Fruit fly (Drosophila melanogaster): ENCODE data around the gene Med.

Med gene

dm6 chr3R:31616001-31616400 lies 5.2 kb downstream of the Med start, which contains the start of the genes Mnat9 and CG1792 (continued):
- TF ChIP-seq Jarid2 (GFP tag; optimal IDR thresholded peaks at IDR 0.05) (peak; percentile 88), Drgx (GFP tag; IDR thresholded peaks at IDR 0.05) (peak; percentile 99), oc (tag; optimal IDR thresholded peaks at IDR 0.05) (peak; percentile 98), bcd (GFP tag; optimal IDR thresholded peaks at IDR 0.05) (peak; percentile 98), run (tag; optimal IDR thresholded peaks at IDR 0.05) (peak; percentile 91), Myb (GFP tag; optimal IDR thresholded peaks at IDR 0.05) (peak; percentile 91), eve (GFP tag; optimal IDR thresholded peaks at IDR 0.05) (no peak), CG17186 (GFP tag; optimal IDR thresholded peaks at IDR 0.05) (peak; percentile 92), CG16813 (GFP tag; IDR thresholded peaks at IDR 0.05; ENCODE audit: partially characterized antibody) (peak; percentile 44; the same call in 2 of the 3 replicates), CG12744 (GFP tag; optimal IDR thresholded peaks at IDR 0.05) (peak; percentile 98), CG2712 (tag; optimal IDR thresholded peaks at IDR 0.05) (peak; percentile 99), CG7786 (GFP tag; optimal IDR thresholded peaks at IDR 0.05) (peak; percentile 99), CG3407 (GFP tag; optimal IDR thresholded peaks at IDR 0.05) (peak; percentile 95), Dip3 (GFP tag; optimal IDR thresholded peaks at IDR 0.05) (peak; percentile 99), CG10959 (GFP tag; IDR thresholded peaks at IDR 0.05) (peak; percentile 97), NfI (GFP tag; optimal IDR thresholded peaks at IDR 0.05) (peak; percentile 99), sug (tag; optimal IDR thresholded peaks at IDR 0.05) (peak; percentile 94), Bdp1 (GFP tag; optimal IDR thresholded peaks at IDR 0.05) (peak; percentile 95), zen (tag; optimal IDR thresholded peaks at IDR 0.05) (peak; percentile 98), Antp (GFP tag; optimal IDR thresholded peaks at IDR 0.05) (peak; percentile 98), CG1603 (tag; optimal IDR thresholded peaks at IDR 0.05) (peak; percentile 99), Bteb2 (GFP tag; optimal IDR thresholded peaks at IDR 0.05) (peak; percentile 99), dysf (GFP tag; IDR thresholded peaks at IDR 0.05) (peak; percentile 99), Mad (GFP tag; optimal IDR thresholded peaks at IDR 0.05) (peak; percentile 96), gce (GFP tag; IDR thresholded peaks at IDR 0.05) (peak; percentile 99), CoRest (tag; optimal IDR thresholded peaks at IDR 0.05) (peak; percentile 98), CG8388 (GFP tag; optimal IDR thresholded peaks at IDR 0.05) (peak; percentile 96), CG8944 (GFP tag; optimal IDR thresholded peaks at IDR 0.05) (peak; percentile 99), al (GFP tag; IDR thresholded peaks at IDR 0.05) (peak; percentile 99), CG30020 (tag; optimal IDR thresholded peaks at IDR 0.05) (peak; percentile 85), fru (optimal IDR thresholded peaks at IDR 0.05) (no peak), pnt (GFP tag; optimal IDR thresholded peaks at IDR 0.05) (peak; percentile 99), Pdp1 (GFP tag; optimal IDR thresholded peaks at IDR 0.05) (peak; percentile 98), dimm (GFP tag; IDR thresholded peaks at IDR 0.05) (peak; percentile 98), ato (GFP tag; IDR thresholded peaks at IDR 0.05; ENCODE audit: partially characterized antibody) (no peak), sens-2 (GFP tag; IDR thresholded peaks at IDR 0.05) (peak; percentile 99), CG9215 (GFP tag; IDR thresholded peaks at IDR 0.05) (peak; percentile 96), amos (GFP tag; IDR thresholded peaks at IDR 0.05; ENCODE audit: partially characterized antibody) (no peak; the same call in 1 of the 2 replicates), Dref (GFP tag; IDR thresholded peaks at IDR 0.05) (peak; percentile 54), Doc3 (GFP tag; IDR thresholded peaks at IDR 0.05; ENCODE audit: partially characterized antibody) (no peak), pros (GFP tag; optimal IDR thresholded peaks at IDR 0.05) (no peak), CG6683 (GFP tag; optimal IDR thresholded peaks at IDR 0.05) (peak; percentile 94), Mes4 (GFP tag; optimal IDR thresholded peaks at IDR 0.05) (peak; percentile 98), CG12236 (GFP tag; optimal IDR thresholded peaks at IDR 0.05) (peak; percentile 98), CG9817 (tag; optimal IDR thresholded peaks at IDR 0.05) (peak; percentile 98), grn (GFP tag; optimal IDR thresholded peaks at IDR 0.05) (peak; percentile 83), CG8089 (GFP tag; optimal IDR thresholded peaks at IDR 0.05) (peak; percentile 97), Trl (optimal IDR thresholded peaks at IDR 0.05) (no peak), Trl (GFP tag; optimal IDR thresholded peaks at IDR 0.05) (peak; percentile 99), ewg (GFP tag; optimal IDR thresholded peaks at IDR 0.05) (peak; percentile 97), CG6765 (GFP tag; optimal IDR thresholded peaks at IDR 0.05) (peak; percentile 95)
